Worm (Caenorhabditis elegans) whole organism, late embryonic: ENCODE measurements around the gene cyp-32A1.

Experiments used
- C08G9.2 ChIP-seq: sonication (generic microtip); optimal IDR thresholded peaks from 2 replicates; lab custom pipeline; 2016; ENCODE audit warnings: mild to moderate bottlenecking, missing genetic modification characterization, moderate library complexity, missing compliant biosample characterization
- C38D4.7 ChIP-seq: fragments of 200-800 bp; sonication (Bioruptor generic); optimal IDR thresholded peaks from 2 replicates; lab custom pipeline; 2018; ENCODE audit warnings: mild to moderate bottlenecking, missing genetic modification characterization, moderate library complexity, missing compliant biosample characterization
- F13H6.1 ChIP-seq: sonication (generic microtip); optimal IDR thresholded peaks from 2 replicates; lab custom pipeline; 2016; ENCODE audit warnings: missing genetic modification characterization, missing compliant biosample characterization
- Y22D7AL.16 ChIP-seq: sonication (generic microtip); optimal IDR thresholded peaks from 2 replicates; lab custom pipeline; 2016; ENCODE audit warnings: missing genetic modification characterization, missing compliant biosample characterization
- ama-1 ChIP-seq: fragments of 150-350 bp; optimal IDR thresholded peaks from 2 replicates; lab custom pipeline; 2014
- ceh-18 ChIP-seq: sonication (generic microtip); optimal IDR thresholded peaks from 2 replicates; lab custom pipeline; 2016; ENCODE audit warnings: missing genetic modification characterization, missing compliant biosample characterization
- ceh-34 ChIP-seq: sonication (generic microtip); optimal IDR thresholded peaks from 2 replicates; lab custom pipeline; 2016; ENCODE audit warnings: mild to moderate bottlenecking, missing genetic modification characterization, missing compliant biosample characterization
- ceh-48 ChIP-seq: sonication (generic microtip); optimal IDR thresholded peaks from 2 replicates; lab custom pipeline; 2016; ENCODE audit warnings: missing genetic modification characterization, inconsistent platforms, missing compliant biosample characterization
- ceh-9 ChIP-seq: sonication (generic microtip); optimal IDR thresholded peaks from 2 replicates; lab custom pipeline; 2016; ENCODE audit warnings: mild to moderate bottlenecking, missing genetic modification characterization, inconsistent platforms, missing compliant biosample characterization
- che-1 ChIP-seq: sonication (generic microtip); optimal IDR thresholded peaks from 2 replicates; lab custom pipeline; 2016; ENCODE audit warnings: mild to moderate bottlenecking, missing genetic modification characterization, missing compliant biosample characterization
- elt-4 ChIP-seq: sonication (generic microtip); optimal IDR thresholded peaks from 2 replicates; lab custom pipeline; 2016; ENCODE audit warnings: missing genetic modification characterization, missing compliant biosample characterization
- ets-4 ChIP-seq: sonication (generic microtip); optimal IDR thresholded peaks from 2 replicates; lab custom pipeline; 2016; ENCODE audit warnings: missing genetic modification characterization, missing compliant biosample characterization
- eyg-1 ChIP-seq: sonication (generic microtip); optimal IDR thresholded peaks from 2 replicates; lab custom pipeline; 2016; ENCODE audit warnings: missing genotype, missing genetic modification characterization, missing compliant biosample characterization
- fax-1 ChIP-seq: sonication (generic microtip); optimal IDR thresholded peaks from 2 replicates; lab custom pipeline; 2016; ENCODE audit warnings: missing genotype, missing genetic modification characterization, missing compliant biosample characterization
- fkh-6 ChIP-seq: sonication (generic microtip); optimal IDR thresholded peaks from 2 replicates; lab custom pipeline; 2016; ENCODE audit warnings: missing genetic modification characterization, missing compliant biosample characterization
- gmeb-2 ChIP-seq: sonication (generic microtip); optimal IDR thresholded peaks from 2 replicates; lab custom pipeline; 2016; ENCODE audit warnings: missing genetic modification characterization, inconsistent platforms, missing compliant biosample characterization
- hlh-15 ChIP-seq: sonication (generic microtip); optimal IDR thresholded peaks from 2 replicates; lab custom pipeline; 2016; ENCODE audit warnings: missing genetic modification characterization, missing compliant biosample characterization
- hlh-30 ChIP-seq: sonication (generic microtip); optimal IDR thresholded peaks from 2 replicates; lab custom pipeline; 2017; ENCODE audit warnings: antibody characterized with exemption, missing genetic modification characterization, missing compliant biosample characterization; ENCODE audit not compliant: insufficient read depth
- hlh-6 ChIP-seq: sonication (generic microtip); optimal IDR thresholded peaks from 2 replicates; lab custom pipeline; 2016; ENCODE audit warnings: missing genotype, missing genetic modification characterization, missing compliant biosample characterization
- lim-6 ChIP-seq: sonication (generic microtip); optimal IDR thresholded peaks from 2 replicates; lab custom pipeline; 2016; ENCODE audit warnings: missing genetic modification characterization, missing compliant biosample characterization
- lin-11 ChIP-seq: fragments of 200-800 bp; sonication (Bioruptor generic); optimal IDR thresholded peaks from 2 replicates; lab custom pipeline; 2018; ENCODE audit warnings: mild to moderate bottlenecking, missing genetic modification characterization, missing compliant biosample characterization
- madf-2 ChIP-seq: sonication (generic microtip); optimal IDR thresholded peaks from 2 replicates; lab custom pipeline; 2017; ENCODE audit warnings: missing genetic modification characterization, missing compliant biosample characterization
- nhr-11 ChIP-seq: fragments of 150-350 bp; optimal IDR thresholded peaks from 2 replicates; lab custom pipeline; 2014; ENCODE audit warnings: missing biosample characterization, missing genetic modification characterization
- pat-9 ChIP-seq: fragments of 200-800 bp; sonication (Bioruptor generic); optimal IDR thresholded peaks from 2 replicates; lab custom pipeline; 2018; ENCODE audit warnings: mild to moderate bottlenecking, missing genetic modification characterization, moderate library complexity, missing compliant biosample characterization
- rnt-1 ChIP-seq: sonication (generic microtip); optimal IDR thresholded peaks from 2 replicates; lab custom pipeline; 2016; ENCODE audit warnings: missing genetic modification characterization, missing compliant biosample characterization
- sdc-2 ChIP-seq: sonication (generic microtip); optimal IDR thresholded peaks from 2 replicates; lab custom pipeline; 2016; ENCODE audit warnings: missing genotype, missing genetic modification characterization, missing compliant biosample characterization
- sox-2 ChIP-seq: fragments of 200-800 bp; sonication (Bioruptor generic); IDR thresholded peaks from 2 replicates; pipeline ENCODE4 v1.3.6; 2022; ENCODE audit warnings: missing genetic modification reagents, missing genetic modification characterization, missing compliant biosample characterization
- tbx-2 ChIP-seq: sonication (generic microtip); optimal IDR thresholded peaks from 2 replicates; lab custom pipeline; 2016; ENCODE audit warnings: missing genetic modification characterization, missing compliant biosample characterization
- ttx-3 ChIP-seq: sonication (generic microtip); optimal IDR thresholded peaks from 2 replicates; lab custom pipeline; 2016; ENCODE audit warnings: missing genetic modification reagents, missing genetic modification characterization, missing compliant biosample characterization
- unc-3 ChIP-seq, 2 experiments: fragments of 200-800 bp in 1 of 2; sonication (Bioruptor generic) in 1 of 2; sonication (generic microtip) in 1 of 2; conservative IDR thresholded peaks in 1 of 2; optimal IDR thresholded peaks in 1 of 2; 2 replicates each; pipeline versions ENCODE4 v1.3.6 to Lab custom; 2016 to 2022; ENCODE audit warnings: missing compliant biosample characterization in 2 of 2, missing genetic modification characterization in 2 of 2, missing genetic modification reagents in 1 of 2
- unc-42 ChIP-seq: sonication (generic microtip); optimal IDR thresholded peaks from 2 replicates; lab custom pipeline; 2016; ENCODE audit warnings: missing genotype, missing genetic modification characterization, missing compliant biosample characterization
- unc-55 ChIP-seq: sonication (generic microtip); optimal IDR thresholded peaks from 2 replicates; lab custom pipeline; 2017; ENCODE audit warnings: missing biosample characterization, missing genetic modification reagents, missing genetic modification characterization
- unc-86 ChIP-seq: sonication (generic microtip); optimal IDR thresholded peaks from 2 replicates; lab custom pipeline; 2016; ENCODE audit warnings: missing genetic modification characterization, missing compliant biosample characterization
- zip-5 ChIP-seq: sonication (generic microtip); optimal IDR thresholded peaks from 2 replicates; lab custom pipeline; 2016; ENCODE audit warnings: missing genetic modification characterization, missing compliant biosample characterization

Gene cyp-32A1

DNA sequence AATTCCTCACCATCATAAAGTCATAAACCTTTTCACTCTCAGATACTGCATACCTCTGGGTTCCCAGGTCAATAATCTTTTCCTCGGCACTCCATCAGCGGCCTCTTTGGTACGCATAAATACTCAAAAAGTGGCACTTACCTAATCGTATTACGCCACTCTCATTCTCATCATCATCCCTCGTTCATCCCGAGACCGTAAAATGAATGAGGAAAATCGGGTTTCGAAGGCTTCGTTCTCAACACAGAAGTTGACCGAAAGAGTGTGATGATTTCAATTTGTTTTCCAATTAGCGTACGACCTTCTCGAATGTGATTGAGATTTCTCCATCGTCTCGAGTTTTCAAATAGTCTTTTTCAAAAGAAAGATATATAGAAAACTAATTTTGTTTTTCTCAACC is 41.7 kb upstream of the cyp-32A1 start:
- no peak for TF ChIP-seq C38D4.7 (GFP tag; lab: Kevin White, UChicago)
- TF ChIP-seq hlh-15 (tag; lab: Kevin White, UChicago): no peak
- no peak for TF ChIP-seq hlh-30
- TF ChIP-seq unc-86 (tag; lab: Kevin White, UChicago): no peak
- no peak for TF ChIP-seq ceh-48 (tag; lab: Kevin White, UChicago)
- TF ChIP-seq C08G9.2 (tag; lab: Kevin White, UChicago): no peak
- no peak for TF ChIP-seq ttx-3
- TF ChIP-seq ceh-9 (tag; lab: Kevin White, UChicago): no peak
- no peak for TF ChIP-seq lim-6
- no peak for TF ChIP-seq lin-11 (tag; lab: Kevin White, UChicago)
- no peak for TF ChIP-seq unc-42 (tag; lab: Kevin White, UChicago)
- no peak for TF ChIP-seq ets-4
- TF ChIP-seq madf-2 (tag; lab: Kevin White, UChicago): no peak
- TF ChIP-seq fkh-6: no peak
- TF ChIP-seq ceh-34 (tag; lab: Kevin White, UChicago): no peak
- TF ChIP-seq F13H6.1 (tag; lab: Kevin White, UChicago): no peak
- no peak for TF ChIP-seq ama-1 (lab: Kevin White, UChicago)
- no peak for TF ChIP-seq ceh-18 (tag; lab: Kevin White, UChicago)
- no peak for TF ChIP-seq fax-1
- TF ChIP-seq unc-3 (GFP tag; conservative IDR thresholded peaks at IDR 0.05; lab: Robert Waterston, UW): no peak
- no peak for TF ChIP-seq unc-3 (tag; optimal IDR thresholded peaks at IDR 0.05; lab: Kevin White, UChicago)
- TF ChIP-seq, all 69 proteins: peak for 0

ce11 chrV:7741918-7742317 is 39.7 kb upstream of the cyp-32A1 start:
- TF ChIP-seq C08G9.2 (tag; lab: Kevin White, UChicago) (no peak), pat-9 (tag; lab: Kevin White, UChicago) (no peak), elt-4 (tag; lab: Kevin White, UChicago) (no peak), hlh-30 (no peak), sox-2 (GFP tag; lab: Robert Waterston, UW) (no peak), ceh-18 (tag; lab: Kevin White, UChicago) (no peak), hlh-6 (tag; lab: Kevin White, UChicago) (no peak), madf-2 (tag; lab: Kevin White, UChicago) (no peak), F13H6.1 (tag; lab: Kevin White, UChicago) (no peak), eyg-1 (tag; lab: Kevin White, UChicago) (no peak), ets-4 (no peak), unc-55 (GFP tag; lab: Kevin White, UChicago) (no peak), gmeb-2 (tag; lab: Kevin White, UChicago) (no peak), Y22D7AL.16 (tag; lab: Kevin White, UChicago) (no peak), tbx-2 (tag; lab: Kevin White, UChicago) (no peak)

DNA sequence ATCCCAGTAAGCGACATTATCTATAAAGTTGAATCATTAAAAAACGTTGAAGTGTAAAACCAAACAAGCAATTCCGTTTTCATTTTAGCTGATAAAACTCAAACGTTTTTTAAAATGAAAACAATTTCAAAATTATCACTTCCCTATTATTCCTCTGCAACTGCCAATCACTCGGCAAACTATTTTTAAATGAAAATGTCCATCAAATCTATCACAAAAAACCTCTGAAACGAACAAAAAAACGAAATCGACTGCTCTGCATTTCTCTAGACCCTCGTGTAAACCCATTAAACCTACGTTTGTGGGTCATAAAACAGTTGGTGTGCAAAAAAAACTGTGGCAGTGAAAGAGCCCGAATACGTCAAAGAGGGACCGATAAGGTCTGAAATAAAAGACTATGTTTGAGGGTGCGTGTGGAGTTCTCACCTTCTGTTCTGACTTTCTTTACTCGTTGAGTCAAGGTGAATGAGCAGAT is 39.1 kb upstream of the cyp-32A1 start, which contains the start of gene fbxl-5:
Gene fbxl-5, plus strand, starts transcription at position 425 of the 475 bp plus-strand sequence.
- TF ChIP-seq ama-1 (lab: Kevin White, UChicago) (no peak), rnt-1 (no peak), sox-2 (GFP tag; lab: Robert Waterston, UW) (no peak), tbx-2 (tag; lab: Kevin White, UChicago) (no peak), eyg-1 (tag; lab: Kevin White, UChicago) (no peak), Y22D7AL.16 (tag; lab: Kevin White, UChicago) (no peak), che-1 (tag; lab: Kevin White, UChicago) (no peak), sdc-2 (tag; lab: Kevin White, UChicago) (no peak), unc-55 (GFP tag; lab: Kevin White, UChicago) (no peak), zip-5 (tag; lab: Kevin White, UChicago) (no peak)
- TF ChIP-seq, all 69 proteins: peak for 0

- TF ChIP-seq zip-5 (tag; lab: Kevin White, UChicago) (no peak), nhr-11 (tag; lab: Kevin White, UChicago) (no peak), lin-11 (tag; lab: Kevin White, UChicago) (no peak), tbx-2 (tag; lab: Kevin White, UChicago) (no peak)
These were observed 37.5 kb upstream of the cyp-32A1 start for ce11 chrV:7744068-7744467.
